Worm (Caenorhabditis elegans): ENCODE data around the gene C17C3.15.

DNA sequence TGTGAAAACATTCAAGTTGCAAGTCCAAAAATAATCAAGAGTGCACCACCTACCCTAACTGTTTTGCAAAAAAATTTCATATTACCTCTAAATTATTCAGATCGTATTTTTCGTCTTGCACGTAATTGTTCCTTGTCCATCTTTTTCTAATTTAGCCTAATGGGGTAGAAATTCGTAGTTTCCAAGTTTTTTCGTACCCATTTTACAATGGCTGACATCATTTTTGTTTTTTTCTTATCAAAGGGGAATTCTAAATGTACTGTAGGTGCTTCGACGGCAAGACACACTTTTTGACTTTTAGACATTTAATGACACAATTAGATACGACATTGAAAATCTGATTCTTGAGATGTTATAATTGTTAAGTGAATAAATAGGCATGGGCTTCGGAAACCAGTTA, 34.0 kb downstream of the C17C3.15 start:
- no peak for TF ChIP-seq fos-1 (tag; optimal IDR thresholded peaks at IDR 0.05)
- no peak for TF ChIP-seq lsy-2 (tag; optimal IDR thresholded peaks at IDR 0.05)
- no peak for TF ChIP-seq ama-1 (optimal IDR thresholded peaks at IDR 0.05)
- TF ChIP-seq nhr-6 (tag; optimal IDR thresholded peaks at IDR 0.05), result no peak
- TF ChIP-seq R02D3.7 (tag; optimal IDR thresholded peaks at IDR 0.05), result no peak
- TF ChIP-seq snpc-4 (tag; optimal IDR thresholded peaks at IDR 0.05), result no peak
- TF ChIP-seq lin-39 (tag; optimal IDR thresholded peaks at IDR 0.05), result no peak
- no peak for TF ChIP-seq unc-62 (GFP tag; optimal IDR thresholded peaks at IDR 0.05 in 1 of 2)
- TF ChIP-seq unc-62 (tag; optimal IDR thresholded peaks at IDR 0.05), result no peak
- no peak for TF ChIP-seq nhr-76 (tag; optimal IDR thresholded peaks at IDR 0.05)
- no peak for TF ChIP-seq skn-1 (tag; optimal IDR thresholded peaks at IDR 0.05)
- TF ChIP-seq Y5F2A.4 (GFP tag; optimal IDR thresholded peaks at IDR 0.05), result no peak
- no peak for TF ChIP-seq jun-1 (tag; optimal IDR thresholded peaks at IDR 0.05)
- no peak for TF ChIP-seq ZK546.5 (tag; optimal IDR thresholded peaks at IDR 0.05)
- TF ChIP-seq zfp-2 (tag; optimal IDR thresholded peaks at IDR 0.05), result no peak
